Worm (Caenorhabditis elegans) whole organism, L2 larva: ENCODE data around the gene T24D5.3.

Source experiments
- ZK546.5 ChIP-seq: sonication (generic microtip); optimal IDR thresholded peaks from 2 replicates; lab custom pipeline; 2017; ENCODE audit warnings: missing biosample characterization, missing genetic modification characterization
- ama-1 ChIP-seq: fragments of 150-350 bp; optimal IDR thresholded peaks from 2 replicates; lab custom pipeline; 2018; ENCODE audit warnings: inconsistent platforms
- ceh-82 ChIP-seq: fragments of 150-350 bp; optimal IDR thresholded peaks from 2 replicates; lab custom pipeline; 2014; ENCODE audit warnings: missing biosample characterization, missing genetic modification characterization
- elt-3 ChIP-seq: sonication (generic microtip); optimal IDR thresholded peaks from 2 replicates; lab custom pipeline; 2017; ENCODE audit warnings: missing biosample characterization, missing genetic modification characterization
- lin-39 ChIP-seq: fragments of 150-350 bp; optimal IDR thresholded peaks from 2 replicates; lab custom pipeline; 2014; ENCODE audit warnings: missing biosample characterization, missing genetic modification reagents, missing genetic modification characterization
- nhr-11 ChIP-seq: fragments of 150-350 bp; optimal IDR thresholded peaks from 2 replicates; lab custom pipeline; 2014; ENCODE audit warnings: missing biosample characterization, missing genetic modification characterization
- nhr-6 ChIP-seq: fragments of 150-350 bp; optimal IDR thresholded peaks from 2 replicates; lab custom pipeline; 2014; ENCODE audit warnings: missing biosample characterization, missing genetic modification characterization
- nhr-77 ChIP-seq: fragments of 150-350 bp; optimal IDR thresholded peaks from 2 replicates; lab custom pipeline; 2014; ENCODE audit warnings: missing biosample characterization, missing genetic modification characterization
- zag-1 ChIP-seq: fragments of 150-350 bp; optimal IDR thresholded peaks from 2 replicates; lab custom pipeline; 2014; ENCODE audit warnings: missing biosample characterization, missing genetic modification characterization

- TF ChIP-seq zag-1 (tag; lab: Kevin White, UChicago): no peak
- no peak for TF ChIP-seq lin-39 (tag; lab: Kevin White, UChicago)
- TF ChIP-seq ceh-82 (tag; lab: Kevin White, UChicago): no peak
- no peak for TF ChIP-seq nhr-77 (tag; lab: Kevin White, UChicago)
- no peak for TF ChIP-seq elt-3 (tag; lab: Kevin White, UChicago)
- TF ChIP-seq nhr-6 (tag; lab: Kevin White, UChicago): no peak
- TF ChIP-seq ZK546.5 (tag; lab: Kevin White, UChicago): no peak
- no peak for TF ChIP-seq nhr-11 (tag; lab: Kevin White, UChicago)
- no peak for TF ChIP-seq ama-1
Measured at ce11 chrX:12534476-12534875, 45.4 kb upstream of the T24D5.3 start.
